Worm (Caenorhabditis elegans) whole organism, L4/young adult: ENCODE results near the gene rgs-9.

ENCODE experiments used
- W03F9.2 ChIP-seq: fragments of 150-350 bp; optimal IDR thresholded peaks from 2 replicates; lab custom pipeline; 2014; ENCODE audit warnings: missing biosample characterization, missing genetic modification characterization
- dao-5 ChIP-seq: sonication (generic microtip); optimal IDR thresholded peaks from 2 replicates; lab custom pipeline; 2016; ENCODE audit warnings: missing genotype, missing genetic modification characterization, moderate library complexity, missing compliant biosample characterization
- him-1 ChIP-seq: sonication (generic microtip); optimal IDR thresholded peaks from 2 replicates; lab custom pipeline; 2016; ENCODE audit warnings: missing genotype, missing genetic modification reagents, missing genetic modification characterization, missing compliant biosample characterization

rgs-9 gene

ce11 chrX:1915022-1915421 lies at the start of gene rgs-9:
rgs-9 (plus strand) TSS chrX:1915258.
- no peak for TF ChIP-seq him-1 (tag; lab: Kevin White, UChicago)
- TF ChIP-seq W03F9.2 (tag; lab: Kevin White, UChicago): no peak
- TF ChIP-seq dao-5 (tag; lab: Kevin White, UChicago): no peak

DNA sequence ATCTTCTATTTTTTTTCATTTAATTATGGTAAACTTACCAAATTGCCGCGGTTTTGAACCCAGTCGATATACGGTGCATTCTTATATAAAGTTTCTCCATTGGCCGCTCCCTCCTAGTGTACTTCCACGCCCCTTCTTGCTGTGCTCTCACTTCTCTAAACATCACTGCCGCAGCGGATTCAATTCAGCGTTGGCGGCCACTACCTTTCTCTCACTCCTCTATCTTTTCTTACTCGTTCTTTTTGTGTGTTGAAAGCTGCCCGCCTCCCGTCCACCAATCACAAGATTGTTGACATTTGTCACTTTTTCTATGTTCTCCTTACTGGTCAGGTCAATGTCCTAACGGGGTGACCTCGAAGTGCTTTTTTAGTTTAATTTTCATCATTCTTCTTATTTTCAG lies 44.1 kb upstream of the rgs-9 start:
- TF ChIP-seq dao-5 (tag; lab: Kevin White, UChicago): no peak
- no peak for TF ChIP-seq him-1 (tag; lab: Kevin White, UChicago)
- no peak for TF ChIP-seq W03F9.2 (tag; lab: Kevin White, UChicago)

- TF ChIP-seq dao-5 (tag; lab: Kevin White, UChicago): peak; percentile 8
- peak; percentile 23 for TF ChIP-seq him-1 (tag; lab: Kevin White, UChicago)
- no peak for TF ChIP-seq W03F9.2 (tag; lab: Kevin White, UChicago)
These were observed 34.4 kb upstream of the rgs-9 start for ce11 chrX:1880665-1881064.

- TF ChIP-seq W03F9.2 (tag; lab: Kevin White, UChicago) (no peak), him-1 (tag; lab: Kevin White, UChicago) (peak; percentile 54)
These were observed 26.5 kb upstream of the rgs-9 start for ce11 chrX:1888445-1889035.

DNA sequence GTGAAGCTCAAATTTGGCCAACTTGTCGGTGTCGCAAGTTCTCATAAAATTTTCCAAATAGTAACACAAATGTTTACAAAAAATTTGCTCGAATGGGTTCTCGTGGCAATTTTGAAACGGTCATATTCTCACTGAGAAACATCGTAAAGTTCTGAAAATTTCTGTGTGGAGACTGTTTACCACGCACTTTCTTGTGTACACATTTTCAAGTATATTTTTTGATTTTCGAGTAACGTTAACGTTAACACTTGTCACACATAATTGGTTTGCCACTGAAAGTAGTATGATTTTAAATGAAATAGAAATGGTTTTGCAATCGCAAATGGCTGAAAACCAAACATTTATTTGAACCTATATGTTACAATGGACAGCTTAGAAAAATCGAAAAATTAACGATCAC lies 24.2 kb upstream of the rgs-9 start:
- TF ChIP-seq him-1 (tag; lab: Kevin White, UChicago) (no peak), dao-5 (tag; lab: Kevin White, UChicago) (no peak), W03F9.2 (tag; lab: Kevin White, UChicago) (no peak)

DNA sequence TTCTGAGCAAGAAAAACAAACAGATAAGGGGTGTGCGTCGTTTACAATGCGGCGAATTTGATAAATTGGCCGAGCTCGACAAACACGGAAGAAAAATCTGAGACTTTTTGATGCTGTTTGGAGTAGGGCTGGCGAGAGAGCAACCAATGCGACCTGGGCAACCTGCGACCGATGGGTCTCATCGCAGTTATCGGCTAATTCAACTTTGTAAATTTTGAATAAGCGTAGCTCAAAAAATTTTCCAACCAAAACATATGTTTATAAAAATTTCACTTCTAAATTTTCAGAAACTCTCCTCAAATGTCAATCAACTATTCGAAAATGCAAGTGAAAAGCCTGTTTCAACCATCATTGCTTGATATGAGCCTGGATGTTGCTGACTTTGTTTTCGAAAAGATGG lies 23.2 kb upstream of the rgs-9 start, which contains the start of gene B0294.3:
TSS of gene B0294.3 (plus strand) at position 301 of the 400 bp plus-strand sequence.
- TF ChIP-seq W03F9.2 (tag; lab: Kevin White, UChicago) (no peak), dao-5 (tag; lab: Kevin White, UChicago) (no peak), him-1 (tag; lab: Kevin White, UChicago) (no peak)

ce11 chrX:1897243-1897642 lies 17.8 kb upstream of the rgs-9 start, which contains the start of gene B0294.1:
B0294.1 (minus strand) TSS chrX:1897343.
- TF ChIP-seq him-1 (tag; lab: Kevin White, UChicago) (no peak), W03F9.2 (tag; lab: Kevin White, UChicago) (no peak), dao-5 (tag; lab: Kevin White, UChicago) (no peak)

ce11 chrX:1901480-1901879 lies 13.6 kb upstream of the rgs-9 start:
- TF ChIP-seq W03F9.2 (tag; lab: Kevin White, UChicago): no peak
- TF ChIP-seq dao-5 (tag; lab: Kevin White, UChicago): no peak
- TF ChIP-seq him-1 (tag; lab: Kevin White, UChicago): no peak

DNA sequence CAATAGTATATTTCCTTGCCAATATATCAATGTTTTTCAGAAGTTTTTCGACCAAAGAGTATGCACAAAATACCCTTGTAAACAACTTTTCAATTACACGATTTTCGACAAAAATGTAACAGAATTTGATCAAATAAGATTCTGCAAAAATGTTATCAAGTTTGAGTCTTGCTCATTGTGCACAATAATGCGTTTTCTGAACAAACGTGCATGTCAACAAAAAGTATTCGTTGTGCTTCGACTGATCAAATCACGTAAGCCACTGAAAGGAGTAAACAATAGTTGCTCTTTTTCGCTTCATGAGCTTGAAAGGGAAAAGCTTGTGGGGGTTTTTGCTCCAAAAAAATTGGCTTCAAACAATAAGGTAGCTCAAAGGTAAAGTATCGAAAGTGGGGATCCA lies 8.0 kb upstream of the rgs-9 start:
- TF ChIP-seq W03F9.2 (tag; lab: Kevin White, UChicago) (no peak), dao-5 (tag; lab: Kevin White, UChicago) (no peak), him-1 (tag; lab: Kevin White, UChicago) (no peak)

DNA sequence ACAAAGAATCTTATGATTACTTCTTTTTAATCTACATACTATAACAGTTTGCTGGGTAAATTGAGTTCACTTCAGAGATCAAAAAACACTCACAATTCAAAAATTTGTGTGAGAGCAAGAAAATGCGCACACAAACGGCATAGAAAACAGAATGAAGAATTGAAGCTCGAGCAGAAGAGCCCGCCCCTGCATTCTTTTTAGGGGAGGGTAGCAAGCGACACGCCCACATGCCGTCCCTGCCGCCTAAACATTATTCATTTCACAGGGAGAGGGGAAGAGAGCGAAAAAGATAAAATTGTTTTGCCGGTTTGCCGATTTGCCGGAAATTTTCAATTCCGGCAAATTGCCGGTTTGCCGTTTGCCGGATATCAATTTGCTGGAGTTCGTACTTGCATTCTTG lies 5.7 kb upstream of the rgs-9 start:
- TF ChIP-seq W03F9.2 (tag; lab: Kevin White, UChicago) (peak; percentile 15), dao-5 (tag; lab: Kevin White, UChicago) (no peak), him-1 (tag; lab: Kevin White, UChicago) (peak; percentile 69)

DNA sequence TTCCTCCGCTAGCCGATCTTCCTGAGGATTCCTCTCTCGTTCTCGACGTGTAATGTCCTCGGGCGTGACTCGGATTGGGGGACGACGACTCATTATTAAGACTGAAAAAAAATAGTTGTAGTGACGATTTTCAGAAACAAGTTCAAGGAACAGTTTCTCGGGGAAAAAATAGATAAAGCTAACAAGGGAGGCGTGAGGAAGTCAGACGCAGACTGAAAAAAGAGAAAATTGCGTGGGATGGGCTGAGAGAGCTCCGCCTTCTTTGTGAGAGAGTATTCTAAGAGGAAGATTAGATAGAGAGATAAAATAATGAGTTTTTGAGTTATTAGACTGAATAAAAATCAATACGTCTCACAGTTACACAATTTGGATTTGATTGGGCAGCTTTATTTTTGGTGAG lies 1.8 kb upstream of the rgs-9 start, which contains the start of gene ZC53.1:
TSS of gene ZC53.1 (minus strand) at position 101 of the 400 bp plus-strand sequence.
- TF ChIP-seq him-1 (tag; lab: Kevin White, UChicago) (no peak), dao-5 (tag; lab: Kevin White, UChicago) (no peak), W03F9.2 (tag; lab: Kevin White, UChicago) (no peak)

- TF ChIP-seq him-1 (tag; lab: Kevin White, UChicago) (no peak), W03F9.2 (tag; lab: Kevin White, UChicago) (no peak), dao-5 (tag; lab: Kevin White, UChicago) (no peak)
These were observed 2.1 kb downstream of the rgs-9 start, which contains the start of gene dot-1.5 for ce11 chrX:1917169-1917568. dot-1.5 (plus strand) TSS chrX:1917469.

- no peak for TF ChIP-seq dao-5 (tag; lab: Kevin White, UChicago)
- TF ChIP-seq W03F9.2 (tag; lab: Kevin White, UChicago): no peak
- TF ChIP-seq him-1 (tag; lab: Kevin White, UChicago): no peak
These were observed 7.2 kb downstream of the rgs-9 start, which contains the start of gene ZC53.22 for ce11 chrX:1922294-1922693. ZC53.22 (minus strand) TSS chrX:1922394.

ce11 chrX:1924138-1924537 lies 9.1 kb downstream of the rgs-9 start, which contains the start of gene ZC53.2:
ZC53.2 (minus strand) TSS chrX:1924238.
- TF ChIP-seq him-1 (tag; lab: Kevin White, UChicago): no peak
- no peak for TF ChIP-seq dao-5 (tag; lab: Kevin White, UChicago)
- no peak for TF ChIP-seq W03F9.2 (tag; lab: Kevin White, UChicago)
